Worm (Caenorhabditis elegans) whole organism, late embryonic: Measurements from ENCODE around the gene T01G5.7.

Experiments
- ceh-19 ChIP-seq: fragments of 200-800 bp; sonication (Bioruptor generic); optimal IDR thresholded peaks from 2 replicates; lab custom pipeline; 2018; ENCODE audit warnings: mild to moderate bottlenecking, missing genetic modification characterization, missing compliant biosample characterization
- ceh-22 ChIP-seq: sonication (generic microtip); optimal IDR thresholded peaks from 2 replicates; lab custom pipeline; 2017; ENCODE audit warnings: missing biosample characterization, missing genetic modification characterization
- ceh-45 ChIP-seq: fragments of 200-800 bp; sonication (Bioruptor generic); IDR thresholded peaks from 2 replicates; pipeline ENCODE4 v1.3.6; 2022; ENCODE audit warnings: missing genetic modification reagents, missing genetic modification characterization, missing compliant biosample characterization
- dve-1 ChIP-seq: sonication (generic microtip); optimal IDR thresholded peaks from 2 replicates; lab custom pipeline; 2017; ENCODE audit warnings: antibody characterized with exemption, mild to moderate bottlenecking, missing genetic modification characterization, missing compliant biosample characterization
- ets-4 ChIP-seq: sonication (generic microtip); optimal IDR thresholded peaks from 2 replicates; lab custom pipeline; 2016; ENCODE audit warnings: missing genetic modification characterization, missing compliant biosample characterization
- hlh-8 ChIP-seq: sonication (generic microtip); optimal IDR thresholded peaks from 2 replicates; lab custom pipeline; 2016; ENCODE audit warnings: missing genotype, missing genetic modification characterization, missing compliant biosample characterization
- pax-1 ChIP-seq: fragments of 150-350 bp; optimal IDR thresholded peaks from 2 replicates; lab custom pipeline; 2014; ENCODE audit warnings: missing biosample characterization, missing genetic modification characterization
- ref-2 ChIP-seq: sonication (generic microtip); optimal IDR thresholded peaks from 2 replicates; lab custom pipeline; 2016; ENCODE audit warnings: missing genetic modification characterization, missing compliant biosample characterization
- rnt-1 ChIP-seq: sonication (generic microtip); optimal IDR thresholded peaks from 2 replicates; lab custom pipeline; 2016; ENCODE audit warnings: missing genetic modification characterization, missing compliant biosample characterization
- sox-4 ChIP-seq: sonication (generic microtip); optimal IDR thresholded peaks from 2 replicates; lab custom pipeline; 2017; ENCODE audit warnings: mild to moderate bottlenecking, missing genetic modification characterization, inconsistent platforms, missing compliant biosample characterization
- unc-55 ChIP-seq: sonication (generic microtip); optimal IDR thresholded peaks from 2 replicates; lab custom pipeline; 2017; ENCODE audit warnings: missing biosample characterization, missing genetic modification reagents, missing genetic modification characterization
- unc-86 ChIP-seq: sonication (generic microtip); optimal IDR thresholded peaks from 2 replicates; lab custom pipeline; 2016; ENCODE audit warnings: missing genetic modification characterization, missing compliant biosample characterization

- TF ChIP-seq hlh-8 (no peak), ceh-22 (no peak), ets-4 (tag; lab: Kevin White, UChicago) (no peak), unc-86 (no peak), sox-4 (tag; lab: Kevin White, UChicago) (no peak), rnt-1 (tag; lab: Kevin White, UChicago) (no peak), pax-1 (tag; lab: Kevin White, UChicago) (no peak), ceh-19 (no peak), unc-55 (GFP tag; lab: Kevin White, UChicago) (no peak), dve-1 (no peak), ref-2 (tag; lab: Kevin White, UChicago) (no peak), ceh-45 (GFP tag; lab: Robert Waterston, UW) (no peak)
Observed at ce11 chrV:15113992-15114391, 2.2 kb downstream of the T01G5.7 start, which contains the start of gene T01G5.6.
